Worm (Caenorhabditis elegans): ENCODE measurements around the gene vps-36.

vps-36 gene

DNA sequence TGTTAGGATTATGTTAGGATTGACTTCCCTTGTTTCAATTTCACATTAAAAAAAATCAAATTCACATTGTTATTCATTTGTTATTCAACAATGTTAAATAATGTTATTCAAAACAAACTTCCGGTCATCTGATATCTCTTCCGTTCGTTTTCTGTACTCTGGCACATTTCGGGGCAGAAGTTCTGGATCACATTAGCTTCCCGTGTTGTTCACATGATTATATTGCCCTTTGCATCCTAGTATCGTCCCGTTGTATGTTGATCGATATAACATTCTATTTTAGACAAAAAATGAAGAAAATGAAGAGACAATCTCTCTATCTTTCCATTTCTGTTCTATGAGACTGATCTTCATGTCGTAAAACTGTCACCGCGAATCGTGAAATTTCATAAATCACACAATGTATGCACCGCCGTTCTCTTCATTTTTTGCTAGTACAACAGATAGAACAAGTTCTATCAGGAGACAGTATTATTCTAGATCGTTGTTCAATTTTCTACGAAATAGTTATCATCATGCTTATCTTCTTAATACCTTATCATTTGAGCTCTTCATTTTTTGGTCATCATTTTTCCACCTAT is 20.4 kb downstream of the vps-36 start:
- no peak for TF ChIP-seq flt-1 (GFP tag; IDR thresholded peaks at IDR 0.05)
- no peak for TF ChIP-seq ztf-23 (GFP tag; IDR thresholded peaks at IDR 0.05)
- TF ChIP-seq klf-2 (GFP tag; conservative IDR thresholded peaks at IDR 0.05) = no peak
- no peak for TF ChIP-seq ztf-29 (GFP tag; IDR thresholded peaks at IDR 0.05)
- no peak for TF ChIP-seq T22C8.4 (GFP tag; IDR thresholded peaks at IDR 0.05)
- TF ChIP-seq cog-1 (tag; optimal IDR thresholded peaks at IDR 0.05) = no peak
- TF ChIP-seq ref-1 (GFP tag; conservative IDR thresholded peaks at IDR 0.05) = no peak
- no peak for TF ChIP-seq tab-1 (GFP tag; IDR thresholded peaks at IDR 0.05)
- no peak for TF ChIP-seq med-1 (GFP tag; optimal IDR thresholded peaks at IDR 0.05; ENCODE audit: insufficient read depth)

DNA sequence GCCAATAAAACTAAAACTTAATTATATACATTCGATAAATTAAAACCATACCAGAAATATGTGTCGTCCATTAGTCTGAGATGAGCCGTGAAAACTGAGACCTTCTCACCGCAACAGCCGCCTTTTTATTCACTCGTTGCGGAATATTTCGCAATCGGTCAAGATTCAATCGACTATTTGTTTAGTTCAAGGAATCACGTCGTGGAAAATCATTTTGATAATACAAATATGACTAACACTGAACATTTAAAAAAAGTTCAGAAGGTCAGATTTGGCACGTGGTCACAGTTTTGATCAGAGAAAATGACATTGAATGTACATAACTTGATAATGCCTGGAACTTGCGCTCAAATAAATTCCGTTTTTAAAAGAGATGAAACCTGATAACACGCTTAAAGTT is 21.7 kb downstream of the vps-36 start, which contains the start of gene F17C11.11:
Gene F17C11.11 (minus strand): TSS at position 79 of the 400 bp plus-strand sequence.
- TF ChIP-seq med-1 (GFP tag; optimal IDR thresholded peaks at IDR 0.05; ENCODE audit: insufficient read depth) (no peak), cog-1 (tag; optimal IDR thresholded peaks at IDR 0.05) (no peak), klf-2 (GFP tag; conservative IDR thresholded peaks at IDR 0.05) (no peak), flt-1 (GFP tag; IDR thresholded peaks at IDR 0.05) (no peak), T22C8.4 (GFP tag; IDR thresholded peaks at IDR 0.05) (no peak), ref-1 (GFP tag; conservative IDR thresholded peaks at IDR 0.05) (no peak), tab-1 (GFP tag; IDR thresholded peaks at IDR 0.05) (no peak), ztf-23 (GFP tag; IDR thresholded peaks at IDR 0.05) (no peak), ztf-29 (GFP tag; IDR thresholded peaks at IDR 0.05) (no peak)

DNA sequence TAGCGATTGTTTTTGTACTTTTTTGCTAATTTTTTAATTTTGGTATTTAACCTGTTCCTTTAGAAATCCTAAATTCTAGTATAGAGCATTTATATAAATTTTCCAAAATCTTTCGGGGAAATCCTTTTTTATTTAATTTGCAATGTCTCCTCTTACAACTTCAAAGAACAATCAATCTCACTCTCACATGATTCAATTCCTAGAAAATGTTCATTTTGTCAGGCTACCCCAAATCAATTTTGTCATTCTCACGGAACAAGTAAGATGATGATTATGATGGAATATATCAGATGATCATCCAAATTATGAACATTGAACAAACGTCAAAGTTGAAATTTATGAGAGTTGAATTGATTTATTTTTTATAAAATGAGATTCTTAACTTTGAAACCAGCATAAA is 23.2 kb downstream of the vps-36 start:
- no peak for TF ChIP-seq flt-1 (GFP tag; IDR thresholded peaks at IDR 0.05)
- TF ChIP-seq cog-1 (tag; optimal IDR thresholded peaks at IDR 0.05) = no peak
- no peak for TF ChIP-seq ref-1 (GFP tag; conservative IDR thresholded peaks at IDR 0.05)
- no peak for TF ChIP-seq tab-1 (GFP tag; IDR thresholded peaks at IDR 0.05)
- TF ChIP-seq klf-2 (GFP tag; conservative IDR thresholded peaks at IDR 0.05) = no peak
- TF ChIP-seq med-1 (GFP tag; optimal IDR thresholded peaks at IDR 0.05; ENCODE audit: insufficient read depth) = no peak
- TF ChIP-seq T22C8.4 (GFP tag; IDR thresholded peaks at IDR 0.05) = no peak
- TF ChIP-seq ztf-29 (GFP tag; IDR thresholded peaks at IDR 0.05) = no peak

DNA sequence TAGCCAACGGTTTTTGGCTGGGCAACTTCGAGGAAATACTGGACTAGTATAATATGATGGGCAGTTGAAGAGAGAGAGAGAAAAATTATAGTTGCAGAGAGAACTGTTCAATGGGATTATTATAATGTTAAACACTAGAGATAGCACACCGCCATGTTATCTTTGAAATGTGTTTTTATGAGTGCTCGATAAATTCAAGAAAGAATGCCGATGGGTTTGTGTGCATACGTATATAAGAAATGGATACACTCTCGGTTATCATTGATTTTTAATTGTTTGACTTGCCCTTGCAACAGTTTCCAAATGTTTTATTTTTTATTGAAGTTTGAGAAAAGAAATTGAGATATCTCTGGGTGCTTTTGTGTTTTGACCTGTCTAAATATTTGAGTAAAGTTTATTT is 23.8 kb downstream of the vps-36 start, which contains the start of gene F17C11.12:
Gene F17C11.12 (minus strand): TSS at position 240 of the 400 bp plus-strand sequence.
- TF ChIP-seq med-1 (GFP tag; optimal IDR thresholded peaks at IDR 0.05; ENCODE audit: insufficient read depth) (no peak), klf-2 (GFP tag; conservative IDR thresholded peaks at IDR 0.05) (no peak), flt-1 (GFP tag; IDR thresholded peaks at IDR 0.05) (no peak), tab-1 (GFP tag; IDR thresholded peaks at IDR 0.05) (no peak), T22C8.4 (GFP tag; IDR thresholded peaks at IDR 0.05) (no peak), ref-1 (GFP tag; conservative IDR thresholded peaks at IDR 0.05) (no peak), ztf-29 (GFP tag; IDR thresholded peaks at IDR 0.05) (no peak), ztf-23 (GFP tag; IDR thresholded peaks at IDR 0.05) (no peak), cog-1 (tag; optimal IDR thresholded peaks at IDR 0.05) (no peak)

DNA sequence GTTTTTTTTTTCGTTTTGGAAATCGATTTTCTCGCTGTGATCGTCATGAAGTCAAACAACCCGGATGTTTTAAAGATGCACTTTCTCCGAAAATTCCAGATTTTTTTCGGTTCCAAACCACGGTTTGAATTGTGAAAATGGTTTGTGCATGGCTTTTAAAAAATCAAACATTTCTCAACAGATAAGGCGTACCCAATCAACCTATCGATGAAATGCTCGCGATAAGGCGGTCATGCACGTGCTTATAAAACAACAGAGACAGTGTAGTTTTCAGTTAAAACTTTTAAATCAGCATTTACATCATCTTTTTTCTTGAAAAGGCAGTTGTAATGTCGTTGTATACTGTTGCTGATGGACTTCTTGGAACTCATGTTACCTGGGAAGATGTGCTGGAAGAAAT is 28.1 kb downstream of the vps-36 start, which contains the start of gene F58B4.5:
Gene F58B4.5 (plus strand): TSS at position 283 of the 400 bp plus-strand sequence.
- TF ChIP-seq ztf-29 (GFP tag; IDR thresholded peaks at IDR 0.05) (no peak), ref-1 (GFP tag; conservative IDR thresholded peaks at IDR 0.05) (no peak), tab-1 (GFP tag; IDR thresholded peaks at IDR 0.05) (no peak), klf-2 (GFP tag; conservative IDR thresholded peaks at IDR 0.05) (no peak), med-1 (GFP tag; optimal IDR thresholded peaks at IDR 0.05; ENCODE audit: insufficient read depth) (no peak), T22C8.4 (GFP tag; IDR thresholded peaks at IDR 0.05) (no peak), flt-1 (GFP tag; IDR thresholded peaks at IDR 0.05) (no peak), cog-1 (tag; optimal IDR thresholded peaks at IDR 0.05) (no peak), ztf-23 (GFP tag; IDR thresholded peaks at IDR 0.05) (no peak)

DNA sequence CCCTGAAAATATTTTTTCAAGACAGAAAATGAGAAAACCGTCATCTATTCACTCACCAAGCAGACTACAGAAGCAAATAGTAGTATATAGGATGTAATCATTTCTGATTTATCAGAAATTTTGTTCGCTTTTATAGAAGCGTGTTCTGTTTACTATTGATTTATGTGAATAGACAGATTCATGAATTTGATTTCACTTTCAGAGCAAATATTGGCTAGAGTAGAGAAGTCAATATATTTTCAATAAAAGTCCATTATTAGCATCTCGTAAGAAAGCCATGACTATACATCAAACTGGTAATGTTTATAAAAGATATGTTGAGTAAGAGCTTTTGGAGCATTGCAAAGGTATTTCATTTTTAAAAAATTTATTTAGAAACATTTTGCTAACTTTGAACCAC is 29.3 kb downstream of the vps-36 start, which contains the start of gene scvp-1:
Gene scvp-1 (minus strand): TSS at position 101 of the 400 bp plus-strand sequence.
- TF ChIP-seq ztf-23 (GFP tag; IDR thresholded peaks at IDR 0.05) = no peak
- no peak for TF ChIP-seq tab-1 (GFP tag; IDR thresholded peaks at IDR 0.05)
- TF ChIP-seq med-1 (GFP tag; optimal IDR thresholded peaks at IDR 0.05; ENCODE audit: insufficient read depth) = no peak
- no peak for TF ChIP-seq ref-1 (GFP tag; conservative IDR thresholded peaks at IDR 0.05)
- no peak for TF ChIP-seq T22C8.4 (GFP tag; IDR thresholded peaks at IDR 0.05)
- TF ChIP-seq klf-2 (GFP tag; conservative IDR thresholded peaks at IDR 0.05) = no peak
- TF ChIP-seq ztf-29 (GFP tag; IDR thresholded peaks at IDR 0.05) = no peak
- TF ChIP-seq cog-1 (tag; optimal IDR thresholded peaks at IDR 0.05) = no peak
- no peak for TF ChIP-seq flt-1 (GFP tag; IDR thresholded peaks at IDR 0.05)

DNA sequence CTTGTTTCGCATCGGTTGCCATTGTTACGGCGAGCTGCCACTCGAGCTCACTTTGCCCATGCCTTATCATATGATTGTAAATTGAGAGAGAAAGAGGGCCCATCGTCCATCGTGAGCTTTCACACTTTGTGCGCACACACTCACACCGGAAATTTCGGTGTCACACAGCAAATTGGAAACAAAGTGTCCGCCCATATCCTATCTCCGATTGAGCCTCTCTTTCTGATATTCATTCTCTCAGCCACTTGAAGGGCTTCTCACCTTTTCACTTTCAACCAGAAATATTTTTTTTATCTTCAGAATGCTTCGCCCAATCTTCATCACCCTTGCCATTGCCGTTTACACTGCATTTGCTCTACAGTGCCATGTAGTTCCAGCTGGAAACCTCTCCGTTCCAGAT is 31.0 kb downstream of the vps-36 start, which contains the start of gene F58B4.3:
Gene F58B4.3 (plus strand): TSS at position 301 of the 400 bp plus-strand sequence.
- no peak for TF ChIP-seq flt-1 (GFP tag; IDR thresholded peaks at IDR 0.05)
- TF ChIP-seq T22C8.4 (GFP tag; IDR thresholded peaks at IDR 0.05) = no peak
- no peak for TF ChIP-seq ztf-29 (GFP tag; IDR thresholded peaks at IDR 0.05)
- no peak for TF ChIP-seq ztf-23 (GFP tag; IDR thresholded peaks at IDR 0.05)

DNA sequence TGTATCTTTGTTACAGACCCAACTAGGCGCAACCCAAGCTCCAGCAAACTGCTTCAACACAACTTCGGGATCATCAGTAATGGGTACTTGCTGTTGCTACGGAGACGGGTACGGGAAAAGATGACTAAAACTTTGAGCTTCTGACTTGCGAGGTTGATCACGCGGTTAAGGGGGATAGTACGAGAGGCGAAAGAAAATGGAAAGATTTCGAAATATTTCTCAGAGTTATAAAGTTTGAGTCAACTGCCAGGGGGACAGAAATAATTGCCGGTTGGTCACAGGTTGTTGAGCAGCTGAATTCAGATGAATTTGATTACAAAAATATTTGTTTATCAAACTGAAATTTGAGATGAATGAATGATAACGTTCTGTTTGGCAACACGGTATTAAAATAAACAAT is 34.8 kb downstream of the vps-36 start:
- TF ChIP-seq flt-1 (GFP tag; IDR thresholded peaks at IDR 0.05) (no peak), med-1 (GFP tag; optimal IDR thresholded peaks at IDR 0.05; ENCODE audit: insufficient read depth) (no peak), ztf-23 (GFP tag; IDR thresholded peaks at IDR 0.05) (no peak), klf-2 (GFP tag; conservative IDR thresholded peaks at IDR 0.05) (no peak), cog-1 (tag; optimal IDR thresholded peaks at IDR 0.05) (no peak), tab-1 (GFP tag; IDR thresholded peaks at IDR 0.05) (no peak), T22C8.4 (GFP tag; IDR thresholded peaks at IDR 0.05) (no peak), ztf-29 (GFP tag; IDR thresholded peaks at IDR 0.05) (no peak), ref-1 (GFP tag; conservative IDR thresholded peaks at IDR 0.05) (no peak)

DNA sequence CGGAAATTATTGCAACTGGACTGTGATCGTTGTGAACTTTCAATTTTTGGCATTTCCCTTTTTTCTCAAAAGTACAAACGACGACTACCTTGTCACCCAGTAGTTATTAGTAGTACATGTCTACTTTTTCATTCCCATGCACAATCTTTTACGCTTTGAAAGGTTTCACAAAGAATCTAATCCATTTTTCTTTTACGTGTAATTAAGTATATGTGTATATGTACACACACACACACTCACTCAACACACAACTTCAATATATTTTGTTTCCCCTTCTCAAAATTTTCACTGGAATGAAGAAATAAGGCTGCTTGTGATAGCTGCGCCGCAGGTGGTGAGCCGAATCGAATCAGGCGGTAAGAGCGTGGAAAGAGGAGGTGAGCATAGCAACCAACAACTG is 35.7 kb downstream of the vps-36 start, which contains the start of gene F58B4.6:
Gene F58B4.6 (plus strand): TSS at position 301 of the 400 bp plus-strand sequence.
- TF ChIP-seq ztf-23 (GFP tag; IDR thresholded peaks at IDR 0.05) = no peak
- TF ChIP-seq tab-1 (GFP tag; IDR thresholded peaks at IDR 0.05) = no peak

DNA sequence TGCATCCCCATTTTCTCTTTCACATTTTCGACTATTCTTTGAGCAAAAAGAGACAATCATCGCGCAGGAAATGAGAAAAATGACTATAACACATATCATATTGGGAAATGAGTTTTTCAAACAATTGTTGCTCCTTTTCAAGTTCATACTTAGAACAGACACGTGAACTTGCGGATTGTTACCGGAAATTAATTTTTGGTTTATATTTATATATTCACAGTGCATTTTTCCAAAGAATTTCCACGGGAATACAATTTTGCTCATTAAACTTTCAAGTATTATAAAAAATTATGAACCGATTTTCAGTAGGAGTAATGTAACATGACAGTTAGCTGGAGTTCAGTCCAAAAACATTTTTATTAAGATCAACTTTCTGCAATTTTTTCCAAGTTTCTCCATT is 37.2 kb downstream of the vps-36 start, which contains the start of gene F58B4.7:
Gene F58B4.7 (minus strand): TSS at position 101 of the 400 bp plus-strand sequence.
- no peak for TF ChIP-seq tab-1 (GFP tag; IDR thresholded peaks at IDR 0.05)
- TF ChIP-seq flt-1 (GFP tag; IDR thresholded peaks at IDR 0.05) = no peak
- TF ChIP-seq klf-2 (GFP tag; conservative IDR thresholded peaks at IDR 0.05) = no peak
- no peak for TF ChIP-seq T22C8.4 (GFP tag; IDR thresholded peaks at IDR 0.05)
- no peak for TF ChIP-seq cog-1 (tag; optimal IDR thresholded peaks at IDR 0.05)
- no peak for TF ChIP-seq med-1 (GFP tag; optimal IDR thresholded peaks at IDR 0.05; ENCODE audit: insufficient read depth)
- no peak for TF ChIP-seq ref-1 (GFP tag; conservative IDR thresholded peaks at IDR 0.05)
- TF ChIP-seq ztf-29 (GFP tag; IDR thresholded peaks at IDR 0.05) = no peak
- TF ChIP-seq ztf-23 (GFP tag; IDR thresholded peaks at IDR 0.05) = no peak
